Worm (Caenorhabditis elegans) whole organism, L1 larva: ENCODE measurements around the gene col-42.

Experiments
- C34B4.2 ChIP-seq: sonication (generic microtip); optimal IDR thresholded peaks from 2 replicates; lab custom pipeline; 2017; ENCODE audit warnings: mild to moderate bottlenecking, missing genetic modification characterization, missing compliant biosample characterization
- F16B12.6 ChIP-seq: fragments of 150-350 bp; optimal IDR thresholded peaks from 2 replicates; lab custom pipeline; 2014; ENCODE audit warnings: missing biosample characterization, missing genetic modification characterization
- Y116A8C.19 ChIP-seq: sonication (generic microtip); optimal IDR thresholded peaks from 2 replicates; lab custom pipeline; 2016; ENCODE audit warnings: missing compliant biosample characterization, missing genetic modification characterization, borderline replicate concordance
- aha-1 ChIP-seq: fragments of 150-350 bp; optimal IDR thresholded peaks from 2 replicates; lab custom pipeline; 2014; ENCODE audit warnings: missing biosample characterization, missing genetic modification characterization
- aly-2 ChIP-seq: fragments of 150-350 bp; optimal IDR thresholded peaks from 2 replicates; lab custom pipeline; 2014; ENCODE audit warnings: missing biosample characterization, missing genetic modification characterization
- blmp-1 ChIP-seq: fragments of 150-350 bp; optimal IDR thresholded peaks from 2 replicates; lab custom pipeline; 2014; ENCODE audit warnings: missing biosample characterization, missing genetic modification characterization
- ceh-63 ChIP-seq: fragments of 200-800 bp; sonication (Bioruptor generic); optimal IDR thresholded peaks from 2 replicates; lab custom pipeline; 2018; ENCODE audit warnings: mild to moderate bottlenecking, missing genetic modification characterization, missing compliant biosample characterization
- ceh-82 ChIP-seq, 3 experiments: fragments of 150-350 bp in 1 of 3; sonication (generic microtip) in 2 of 3; optimal IDR thresholded peaks; 2 replicates each; lab custom pipeline; 2014 to 2017; ENCODE audit warnings: missing biosample characterization in 3 of 3, missing genetic modification characterization in 3 of 3
- ceh-90 ChIP-seq: sonication (generic microtip); optimal IDR thresholded peaks from 2 replicates; lab custom pipeline; 2016; ENCODE audit warnings: missing genetic modification characterization, missing compliant biosample characterization
- ces-1 ChIP-seq: fragments of 150-350 bp; optimal IDR thresholded peaks from 2 replicates; lab custom pipeline; 2014; ENCODE audit warnings: missing biosample characterization, missing genetic modification reagents, missing genetic modification characterization
- efl-3 ChIP-seq: fragments of 200-800 bp; sonication (Bioruptor generic); optimal IDR thresholded peaks from 2 replicates; lab custom pipeline; 2018; ENCODE audit warnings: mild to moderate bottlenecking, missing genetic modification characterization, missing compliant biosample characterization
- egl-27 ChIP-seq, 2 experiments: fragments of 150-350 bp in 1 of 2; sonication (generic microtip); optimal IDR thresholded peaks; 3 replicates each; lab custom pipeline; 2017 to 2018; ENCODE audit warnings: missing biosample characterization in 2 of 2, missing genetic modification characterization in 2 of 2, missing genetic modification reagents in 2 of 2
- elt-2 ChIP-seq: sonication (generic microtip); optimal IDR thresholded peaks from 2 replicates; lab custom pipeline; 2016; ENCODE audit warnings: missing genetic modification characterization, mild to moderate bottlenecking, inconsistent platforms, missing compliant biosample characterization, missing genetic modification reagents
- ets-5 ChIP-seq: fragments of 200-800 bp; sonication (Bioruptor generic); IDR thresholded peaks from 2 replicates; pipeline ENCODE4 v1.3.6; 2022; ENCODE audit warnings: missing genetic modification characterization, missing compliant biosample characterization
- fkh-10 ChIP-seq: sonication (generic microtip); optimal IDR thresholded peaks from 2 replicates; lab custom pipeline; 2017; ENCODE audit warnings: missing biosample characterization, missing genetic modification reagents, missing genetic modification characterization
- fkh-4 ChIP-seq: sonication (generic microtip); optimal IDR thresholded peaks from 2 replicates; lab custom pipeline; 2016; ENCODE audit warnings: missing compliant biosample characterization, missing genetic modification characterization, borderline replicate concordance
- fkh-8 ChIP-seq: sonication (generic microtip); optimal IDR thresholded peaks from 2 replicates; lab custom pipeline; 2016; ENCODE audit warnings: mild to moderate bottlenecking, missing genetic modification characterization, missing compliant biosample characterization
- grh-1 ChIP-seq: fragments of 200-800 bp; sonication (Bioruptor generic); IDR thresholded peaks from 2 replicates; pipeline ENCODE4 v1.3.6; 2022; ENCODE audit warnings: missing genetic modification reagents, missing genetic modification characterization, missing compliant biosample characterization
- hlh-17 ChIP-seq: fragments of 200-800 bp; sonication (Bioruptor generic); optimal IDR thresholded peaks from 2 replicates; lab custom pipeline; 2018; ENCODE audit warnings: missing genetic modification characterization, mild to moderate bottlenecking, missing compliant biosample characterization, moderate library complexity, borderline replicate concordance
- irx-1 ChIP-seq: sonication (generic microtip); optimal IDR thresholded peaks from 2 replicates; lab custom pipeline; 2016; ENCODE audit warnings: missing genetic modification characterization, missing compliant biosample characterization
- mab-9 ChIP-seq: fragments of 200-800 bp; sonication (Bioruptor generic); IDR thresholded peaks from 2 replicates; pipeline ENCODE4 v1.3.6; 2022; ENCODE audit warnings: missing genetic modification reagents, missing genetic modification characterization, missing compliant biosample characterization
- mdl-1 ChIP-seq, 2 experiments: fragments of 150-350 bp; optimal IDR thresholded peaks; 2 replicates each; lab custom pipeline; 2014 to 2017; ENCODE audit warnings: missing biosample characterization in 2 of 2, missing genetic modification characterization in 2 of 2, inconsistent platforms in 1 of 2
- mef-2 ChIP-seq: fragments of 150-350 bp; optimal IDR thresholded peaks from 2 replicates; lab custom pipeline; 2014; ENCODE audit warnings: missing biosample characterization, missing genetic modification characterization
- mep-1 ChIP-seq: fragments of 150-350 bp; optimal IDR thresholded peaks from 2 replicates; lab custom pipeline; 2014; ENCODE audit warnings: missing biosample characterization, missing genetic modification characterization
- nhr-12 ChIP-seq: sonication (generic microtip); optimal IDR thresholded peaks from 2 replicates; lab custom pipeline; 2017; ENCODE audit warnings: missing biosample characterization, missing genetic modification characterization
- nhr-19 ChIP-seq: fragments of 200-800 bp; sonication (Bioruptor generic); conservative IDR thresholded peaks from 2 replicates; pipeline ENCODE4 v1.3.6; 2022; ENCODE audit warnings: missing genetic modification characterization, missing compliant biosample characterization
- nhr-20 ChIP-seq: sonication (generic microtip); optimal IDR thresholded peaks from 2 replicates; lab custom pipeline; 2016; ENCODE audit warnings: mild to moderate bottlenecking, missing genetic modification characterization, missing compliant biosample characterization
- nhr-237 ChIP-seq: fragments of 150-350 bp; optimal IDR thresholded peaks from 2 replicates; lab custom pipeline; 2014; ENCODE audit warnings: missing biosample characterization, missing genetic modification characterization
- nhr-47 ChIP-seq: sonication (generic microtip); optimal IDR thresholded peaks from 2 replicates; lab custom pipeline; 2016; ENCODE audit warnings: mild to moderate bottlenecking, missing genetic modification characterization, moderate library complexity, missing compliant biosample characterization
- nhr-76 ChIP-seq: sonication (generic microtip); optimal IDR thresholded peaks from 2 replicates; lab custom pipeline; 2017; ENCODE audit warnings: missing biosample characterization, missing genetic modification characterization
- nhr-77 ChIP-seq: fragments of 150-350 bp; optimal IDR thresholded peaks from 2 replicates; lab custom pipeline; 2014; ENCODE audit warnings: missing biosample characterization, missing genetic modification characterization
- nhr-84 ChIP-seq: sonication (generic microtip); optimal IDR thresholded peaks from 2 replicates; lab custom pipeline; 2017; ENCODE audit warnings: missing biosample characterization, missing genetic modification characterization
- nhr-85 ChIP-seq: sonication (generic microtip); peaks from one replicate; lab custom pipeline; 2016; ENCODE audit warnings: missing genetic modification characterization, inconsistent platforms, missing compliant biosample characterization
- nhr-90 ChIP-seq: sonication (generic microtip); optimal IDR thresholded peaks from 2 replicates; lab custom pipeline; 2016; ENCODE audit warnings: mild to moderate bottlenecking, missing genetic modification characterization, missing compliant biosample characterization; ENCODE audit not compliant: poor library complexity
- pag-3 ChIP-seq: sonication (generic microtip); optimal IDR thresholded peaks from 2 replicates; lab custom pipeline; 2017; ENCODE audit warnings: missing genetic modification characterization, mild to moderate bottlenecking, missing compliant biosample characterization, antibody characterized with exemption, borderline replicate concordance; ENCODE audit not compliant: insufficient read depth
- snpc-4 ChIP-seq: fragments of 150-350 bp; optimal IDR thresholded peaks from 2 replicates; lab custom pipeline; 2014; ENCODE audit warnings: missing biosample characterization, missing genetic modification characterization
- snu-23 ChIP-seq: sonication (generic microtip); optimal IDR thresholded peaks from 2 replicates; lab custom pipeline; 2016; ENCODE audit warnings: missing genetic modification characterization, missing compliant biosample characterization
- sptf-1 ChIP-seq: fragments of 150-350 bp; optimal IDR thresholded peaks from 2 replicates; lab custom pipeline; 2014; ENCODE audit warnings: missing biosample characterization, missing genetic modification characterization
- sup-37 ChIP-seq: fragments of 200-800 bp; sonication (Bioruptor generic); optimal IDR thresholded peaks from 2 replicates; lab custom pipeline; 2018; ENCODE audit warnings: mild to moderate bottlenecking, missing genetic modification characterization, missing compliant biosample characterization
- unc-86 ChIP-seq: sonication (generic microtip); optimal IDR thresholded peaks from 2 replicates; lab custom pipeline; 2016; ENCODE audit warnings: missing genetic modification characterization, missing compliant biosample characterization
- vab-15 ChIP-seq: sonication (generic microtip); optimal IDR thresholded peaks from 2 replicates; lab custom pipeline; 2017; ENCODE audit warnings: missing genotype, mild to moderate bottlenecking, missing genetic modification characterization, missing compliant biosample characterization
- zag-1 ChIP-seq: fragments of 150-350 bp; optimal IDR thresholded peaks from 2 replicates; lab custom pipeline; 2014; ENCODE audit warnings: missing biosample characterization, missing genetic modification characterization
- zip-4 ChIP-seq: fragments of 200-800 bp; sonication (Bioruptor generic); optimal IDR thresholded peaks from 2 replicates; lab custom pipeline; 2018; ENCODE audit warnings: mild to moderate bottlenecking, missing genetic modification characterization, moderate library complexity, missing compliant biosample characterization
- ztf-4 ChIP-seq: fragments of 150-350 bp; optimal IDR thresholded peaks from 2 replicates; lab custom pipeline; 2014; ENCODE audit warnings: missing biosample characterization, missing genetic modification characterization

Gene col-42

DNA sequence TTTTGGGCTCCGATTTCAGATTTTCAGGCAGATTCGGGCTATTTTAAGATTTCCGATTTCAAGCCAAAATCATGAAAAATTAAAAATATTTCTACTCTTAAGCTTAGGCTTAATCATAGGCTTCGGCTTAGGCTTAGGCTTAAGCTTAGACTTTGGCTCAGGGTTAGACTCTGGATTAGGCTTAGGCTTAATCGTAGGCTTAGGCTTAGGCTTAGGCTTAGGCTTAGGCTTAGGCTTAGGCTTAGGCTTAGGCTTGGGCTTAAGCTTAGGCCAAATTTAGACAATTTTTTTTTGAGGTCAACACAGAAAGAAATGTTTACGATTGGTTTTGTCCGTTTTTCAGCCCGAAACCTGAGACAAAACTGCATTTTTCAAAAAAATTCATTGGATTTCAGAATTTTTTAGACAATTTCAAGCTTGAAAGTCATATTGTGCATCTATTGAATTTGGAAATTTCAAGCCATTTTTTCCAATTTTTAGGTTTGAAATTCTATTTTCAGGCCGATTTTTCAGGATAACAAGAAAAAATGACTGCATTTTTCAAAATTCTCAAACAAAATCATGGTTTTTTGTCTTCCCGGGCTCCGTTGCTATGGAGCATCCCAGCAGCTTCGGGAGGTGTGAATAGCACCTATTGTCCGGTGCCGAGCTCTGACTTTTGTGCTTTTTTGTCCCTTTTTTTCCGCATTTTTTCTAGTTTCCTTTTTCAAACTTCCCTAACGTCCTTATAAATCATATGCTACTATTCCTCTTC is 1.5 kb downstream of the col-42 start, which contains the start of gene egas-1 (continued):
- no peak for TF ChIP-seq sup-37 (GFP tag; lab: Kevin White, UChicago)
- no peak for TF ChIP-seq aha-1 (tag; lab: Kevin White, UChicago)
- no peak for TF ChIP-seq snu-23 (GFP tag; lab: Kevin White, UChicago)
- no peak for TF ChIP-seq hlh-17 (GFP tag; lab: Kevin White, UChicago)
- TF ChIP-seq nhr-77 (tag; lab: Kevin White, UChicago) = no peak
- TF ChIP-seq unc-86 (tag; lab: Kevin White, UChicago) = no peak
- TF ChIP-seq snpc-4 (tag; lab: Kevin White, UChicago) = no peak
- TF ChIP-seq Y116A8C.19 (tag; lab: Kevin White, UChicago) = no peak
- no peak for TF ChIP-seq ceh-82 (tag; optimal IDR thresholded peaks at IDR 0.05; lab: Kevin White, UChicago)
- TF ChIP-seq fkh-4 = no peak
- TF ChIP-seq ces-1 (GFP tag; lab: Kevin White, UChicago) = no peak
- peak; percentile 19 for TF ChIP-seq nhr-20
- no peak for TF ChIP-seq sptf-1 (tag; lab: Kevin White, UChicago)
- no peak for TF ChIP-seq mep-1 (tag; lab: Kevin White, UChicago)
- no peak for TF ChIP-seq mab-9 (GFP tag; lab: Robert Waterston, UW)
- no peak for TF ChIP-seq nhr-237 (tag; lab: Kevin White, UChicago)
- no peak for TF ChIP-seq ets-5 (GFP tag; lab: Robert Waterston, UW)
- TF ChIP-seq ceh-63 = no peak
- TF ChIP-seq C34B4.2 = no peak
- no peak for TF ChIP-seq nhr-12 (tag; lab: Kevin White, UChicago)
- TF ChIP-seq mef-2 (tag; lab: Kevin White, UChicago) = no peak
- no peak for TF ChIP-seq efl-3 (GFP tag; lab: Kevin White, UChicago)

DNA sequence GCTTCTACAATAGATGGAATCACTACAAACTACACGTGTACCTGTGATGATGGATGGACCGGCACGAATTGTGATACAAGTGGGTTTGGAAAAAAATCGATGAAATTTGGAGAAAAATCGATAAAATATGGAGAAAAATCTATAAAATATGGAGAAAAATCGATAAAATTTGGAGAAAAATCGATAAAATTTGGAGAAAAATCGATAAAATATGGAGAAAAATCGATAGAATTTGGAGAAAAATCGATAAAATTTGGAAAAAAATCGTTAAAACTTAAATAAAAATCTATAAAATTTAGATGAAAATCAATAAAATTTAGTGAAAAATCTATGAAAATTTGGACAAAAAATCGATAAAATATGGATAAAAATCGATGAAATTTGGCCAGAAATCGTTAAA is 6.0 kb downstream of the col-42 start:
- TF ChIP-seq egl-27 (tag; optimal IDR thresholded peaks at IDR 0.05; lab: Kevin White, UChicago) = no peak
- no peak for TF ChIP-seq ceh-90
- no peak for TF ChIP-seq fkh-4
- no peak for TF ChIP-seq pag-3 (tag; lab: Kevin White, UChicago)
- TF ChIP-seq grh-1 = no peak
- no peak for TF ChIP-seq nhr-85 (tag; lab: Kevin White, UChicago)
- no peak for TF ChIP-seq nhr-76 (tag; lab: Kevin White, UChicago)
- TF ChIP-seq vab-15 (tag; lab: Kevin White, UChicago) = no peak
- no peak for TF ChIP-seq ets-5 (GFP tag; lab: Robert Waterston, UW)
- no peak for TF ChIP-seq aly-2 (tag; lab: Kevin White, UChicago)
- TF ChIP-seq nhr-47 (tag; lab: Kevin White, UChicago) = no peak
- no peak for TF ChIP-seq F16B12.6 (tag; lab: Kevin White, UChicago)
- TF ChIP-seq mdl-1 (tag; optimal IDR thresholded peaks at IDR 0.05; lab: Kevin White, UChicago) = no peak
- no peak for TF ChIP-seq ztf-4 (tag; lab: Kevin White, UChicago)
- TF ChIP-seq nhr-90 (tag; lab: Kevin White, UChicago) = no peak
- TF ChIP-seq, all 84 proteins: peak for 0

DNA sequence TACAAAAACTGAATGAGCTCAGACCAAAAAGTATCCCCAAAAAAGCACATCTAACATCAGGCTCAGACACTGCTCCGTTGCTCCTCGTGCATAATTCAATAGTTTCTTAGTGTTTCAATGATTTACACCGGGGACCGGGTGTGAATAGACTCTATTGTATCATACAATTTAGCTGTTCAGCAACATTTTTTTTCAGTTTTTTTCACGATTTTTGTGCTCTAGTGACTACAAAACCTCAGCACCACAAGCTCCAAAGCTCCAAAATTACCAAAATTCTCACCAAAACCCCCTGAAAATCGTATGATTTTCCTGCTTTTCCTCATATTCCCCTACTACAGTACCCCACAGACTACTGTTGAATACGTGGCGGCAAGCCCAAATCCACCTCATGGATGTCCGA is 11.8 kb downstream of the col-42 start, which contains the start of gene egas-2:
Gene egas-2 (plus strand): TSS at position 301 of the 400 bp plus-strand sequence.
- TF ChIP-seq fkh-8 (tag; lab: Kevin White, UChicago) (no peak), pag-3 (tag; lab: Kevin White, UChicago) (no peak), blmp-1 (tag; lab: Kevin White, UChicago) (no peak), zip-4 (GFP tag; lab: Kevin White, UChicago) (no peak), fkh-10 (GFP tag; lab: Kevin White, UChicago) (no peak), mdl-1 (tag; optimal IDR thresholded peaks at IDR 0.05; lab: Kevin White, UChicago) (no peak), egl-27 (tag; optimal IDR thresholded peaks at IDR 0.05; lab: Kevin White, UChicago) (no peak), nhr-84 (tag; lab: Kevin White, UChicago) (no peak), elt-2 (tag; lab: Kevin White, UChicago) (no peak), nhr-19 (GFP tag; lab: Robert Waterston, UW) (no peak), zag-1 (tag; lab: Kevin White, UChicago) (no peak), mep-1 (tag; lab: Kevin White, UChicago) (no peak), irx-1 (tag; lab: Kevin White, UChicago) (no peak)
